Worm (Caenorhabditis elegans): ENCODE measurements around the gene algn-1.

ce11 chrIII:6436308-6436707 is 23.6 kb upstream of the algn-1 start, which contains the start of gene C05D11.1:
- no peak for TF ChIP-seq pha-4 (tag; optimal IDR thresholded peaks at IDR 0.05)
- no peak for TF ChIP-seq elt-1 (tag; optimal IDR thresholded peaks at IDR 0.05; ENCODE audit: borderline replicate concordance, insufficient read depth)
- no peak for TF ChIP-seq nhr-237 (tag; optimal IDR thresholded peaks at IDR 0.05)
- no peak for TF ChIP-seq elt-3 (tag; optimal IDR thresholded peaks at IDR 0.05)

All from whole organism, mixed stage, embryonic.